Worm (Caenorhabditis elegans) whole organism, young adult: Measurements from ENCODE around the gene C03B1.7.

Experiments
- C17E4.6 ChIP-seq: fragments of 200-800 bp; sonication (Bioruptor generic); IDR thresholded peaks from 2 replicates; pipeline ENCODE4 v1.3.6; 2022; ENCODE audit warnings: missing genetic modification reagents, missing genetic modification characterization, missing compliant biosample characterization
- ama-1 ChIP-seq, 3 experiments: fragments of 150-350 bp in 1 of 3; sonication (generic microtip) in 2 of 3; optimal IDR thresholded peaks; 2 replicates each; lab custom pipeline; 2014 to 2018; ENCODE audit warnings: missing biosample characterization in 2 of 3, missing genetic modification characterization in 2 of 3, missing genetic modification reagents in 2 of 3
- ceh-100 ChIP-seq: fragments of 200-800 bp; sonication (Bioruptor generic); IDR thresholded peaks from 2 replicates; pipeline ENCODE4 v1.3.6; 2022; ENCODE audit warnings: missing genetic modification reagents, missing genetic modification characterization, missing compliant biosample characterization
- ceh-40 ChIP-seq: fragments of 200-800 bp; sonication (Bioruptor generic); IDR thresholded peaks from 2 replicates; pipeline ENCODE4 v1.3.6; 2022; ENCODE audit warnings: missing genetic modification characterization, missing compliant biosample characterization
- lag-1 ChIP-seq: fragments of 200-800 bp; sonication (Bioruptor generic); IDR thresholded peaks from 2 replicates; pipeline ENCODE4 v1.3.6; 2022; ENCODE audit warnings: missing genetic modification reagents, missing genetic modification characterization, missing compliant biosample characterization
- madf-3 ChIP-seq: fragments of 200-800 bp; sonication (Bioruptor generic); IDR thresholded peaks from 2 replicates; pipeline ENCODE4 v1.3.6; 2022; ENCODE audit warnings: missing genetic modification reagents, missing genetic modification characterization, missing compliant biosample characterization
- pha-4 ChIP-seq: fragments of 150-350 bp; sonication (generic microtip); optimal IDR thresholded peaks from 2 replicates; lab custom pipeline; 2014; ENCODE audit warnings: missing biosample characterization, missing genetic modification reagents, missing genetic modification characterization
- snpc-4 ChIP-seq, 5 experiments: fragments of 150-350 bp in 1 of 5; sonication (generic microtip) in 4 of 5; optimal IDR thresholded peaks; 2 replicates each; lab custom pipeline; 2014 to 2018; ENCODE audit warnings: missing genetic modification characterization in 5 of 5, missing biosample characterization in 3 of 5, antibody characterized with exemption in 2 of 5, mild to moderate bottlenecking in 2 of 5, missing compliant biosample characterization in 2 of 5, missing genotype in 2 of 5, moderate library complexity in 2 of 5, missing genetic modification reagents in 1 of 5
- unc-62 ChIP-seq: fragments of 150-350 bp; optimal IDR thresholded peaks from 2 replicates; lab custom pipeline; 2014; ENCODE audit warnings: missing biosample characterization, missing genetic modification reagents, missing genetic modification characterization

DNA sequence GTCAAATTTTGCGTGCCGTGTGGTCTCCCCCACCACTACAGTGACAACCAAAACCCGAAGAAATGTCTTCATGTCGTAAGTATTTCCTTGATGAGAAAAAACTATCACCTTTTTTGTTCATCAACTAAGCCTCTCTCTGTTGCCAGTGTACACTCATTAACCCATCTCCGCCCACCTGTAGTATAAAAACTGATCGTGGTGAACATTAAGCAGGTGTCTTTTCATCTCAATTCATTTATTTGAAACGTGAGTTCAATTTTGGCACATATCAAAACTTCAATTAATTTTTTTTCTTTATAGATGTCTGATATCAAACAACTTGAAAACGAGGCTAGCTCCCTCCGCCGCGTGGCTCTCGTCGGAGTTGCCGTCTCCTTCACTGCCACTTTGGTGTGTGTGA is 10.2 kb upstream of the C03B1.7 start, which contains the start of gene col-170:
- TF ChIP-seq pha-4 (tag; lab: Kevin White, UChicago) (no peak), lag-1 (no peak), ceh-40 (GFP tag; lab: Robert Waterston, UW) (no peak), unc-62 (no peak), C17E4.6 (no peak), ama-1 (optimal IDR thresholded peaks at IDR 0.05; lab: Kevin White, UChicago) (no peak), ama-1 (GFP tag; optimal IDR thresholded peaks at IDR 0.05; lab: Kevin White, UChicago) (no peak), madf-3 (no peak), ceh-100 (GFP tag; lab: Robert Waterston, UW) (no peak), snpc-4 (GFP tag; optimal IDR thresholded peaks at IDR 0.05; lab: Kevin White, UChicago) (no peak), snpc-4 (tag; optimal IDR thresholded peaks at IDR 0.05; lab: Kevin White, UChicago) (no peak)
